Fruit fly (Drosophila melanogaster): ENCODE results near the gene CG4815.
A peak's percentile ranks its signal among the peaks of the same experiment; 100 is the strongest.

Gene CG4815

DNA sequence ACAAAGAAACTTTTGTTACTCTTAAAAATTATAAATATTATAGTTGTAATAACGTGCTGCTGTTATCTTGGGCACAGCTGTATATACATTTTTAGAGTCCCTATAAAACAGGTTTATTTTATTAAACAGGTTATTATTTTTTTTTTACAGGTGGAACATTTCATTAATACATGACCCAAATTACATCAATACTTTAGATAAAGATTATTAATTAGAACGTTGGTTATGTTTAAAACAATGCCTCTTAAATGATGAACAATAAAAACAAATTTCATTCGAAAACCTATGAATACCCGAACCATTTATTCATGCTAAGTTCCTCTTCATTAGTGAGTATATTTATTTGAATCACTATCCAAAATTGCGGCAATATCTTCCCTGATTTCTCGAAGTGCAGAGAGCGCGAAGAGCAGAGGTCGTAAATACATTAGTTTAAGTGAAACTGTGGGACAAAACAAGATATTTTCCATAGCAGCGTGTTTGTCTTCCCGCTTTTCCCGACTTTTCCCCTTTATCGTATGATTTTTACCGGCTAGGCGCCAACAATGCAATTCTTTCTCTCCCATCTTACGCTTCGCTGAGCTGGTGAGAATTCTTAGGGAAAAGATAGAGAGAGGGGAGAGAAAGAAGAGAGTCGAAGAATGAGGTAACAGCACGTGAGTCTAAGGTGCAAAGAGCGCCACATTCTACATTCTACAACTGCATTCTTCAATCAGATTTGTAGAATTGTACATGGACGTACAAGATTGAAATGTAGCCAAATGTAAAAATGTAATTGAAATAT is 1.7 kb downstream of the CG4815 start (continued):
- peak; percentile 47; the same call in 1 of the 3 replicates for TF ChIP-seq CG2199 (GFP tag; IDR thresholded peaks at IDR 0.05)
- peak; percentile 98 for TF ChIP-seq CG12769 (tag; optimal IDR thresholded peaks at IDR 0.05)
- TF ChIP-seq az2 (GFP tag; optimal IDR thresholded peaks at IDR 0.05) = peak; percentile 14
- TF ChIP-seq D (optimal IDR thresholded peaks at IDR 0.05) = no peak
- TF ChIP-seq D (GFP tag; optimal IDR thresholded peaks at IDR 0.05) = peak; percentile 24
- TF ChIP-seq Dll (GFP tag; IDR thresholded peaks at IDR 0.05; ENCODE audit: partially characterized antibody) = no peak
- TF ChIP-seq CG17829 (tag; optimal IDR thresholded peaks at IDR 0.05) = no peak
- TF ChIP-seq CG14965 (GFP tag; optimal IDR thresholded peaks at IDR 0.05; ENCODE audit: borderline replicate concordance) = no peak
- TF ChIP-seq CG15269 (tag; optimal IDR thresholded peaks at IDR 0.05) = peak; percentile 7
- no peak for TF ChIP-seq p53 (GFP tag; optimal IDR thresholded peaks at IDR 0.05)
- no peak for TF ChIP-seq pzg (GFP tag; optimal IDR thresholded peaks at IDR 0.05)
- TF ChIP-seq maf-S (GFP tag; optimal IDR thresholded peaks at IDR 0.05) = no peak
- TF ChIP-seq unc-4 (GFP tag; IDR thresholded peaks at IDR 0.05; ENCODE audit: partially characterized antibody) = no peak
- no peak for TF ChIP-seq Lpt (GFP tag; optimal IDR thresholded peaks at IDR 0.05)
- peak; percentile 52 for TF ChIP-seq Xbp1 (GFP tag; optimal IDR thresholded peaks at IDR 0.05)
- TF ChIP-seq twi (tag; optimal IDR thresholded peaks at IDR 0.05) = no peak
- TF ChIP-seq Six4 (GFP tag; optimal IDR thresholded peaks at IDR 0.05) = peak; percentile 37
- peak in 1 of 2 experiments; percentile 27 for TF ChIP-seq Hr78 (GFP tag; optimal IDR thresholded peaks at IDR 0.05)
- peak; percentile 41 for TF ChIP-seq ind (GFP tag; optimal IDR thresholded peaks at IDR 0.05)
- TF ChIP-seq sd (tag; optimal IDR thresholded peaks at IDR 0.05) = peak; percentile 49
- TF ChIP-seq Antp (GFP tag; optimal IDR thresholded peaks at IDR 0.05) = peak; percentile 33
- TF ChIP-seq CG2875 (GFP tag; optimal IDR thresholded peaks at IDR 0.05) = no peak
- TF ChIP-seq MBD-R2 (GFP tag; IDR thresholded peaks at IDR 0.05) = no peak
- TF ChIP-seq Med (GFP tag) = no peak
- TF ChIP-seq CG14441 (GFP tag; IDR thresholded peaks at IDR 0.05) = peak; percentile 58
- TF ChIP-seq z (GFP tag; IDR thresholded peaks at IDR 0.05) = no peak
- TF ChIP-seq ftz-f1 (GFP tag; optimal IDR thresholded peaks at IDR 0.05) = no peak
- TF ChIP-seq gsb-n (tag; optimal IDR thresholded peaks at IDR 0.05) = no peak
- peak; percentile 82 for TF ChIP-seq CG17361 (GFP tag; IDR thresholded peaks at IDR 0.05)
- 0 out of 2 replicates have a peak, but pooled peaks have one; percentile 37 for TF ChIP-seq gsb (GFP tag; IDR thresholded peaks at IDR 0.05)
- peak; percentile 46 for TF ChIP-seq CG2120 (GFP tag; optimal IDR thresholded peaks at IDR 0.05)
- peak; percentile 18 for TF ChIP-seq CG13424 (tag; optimal IDR thresholded peaks at IDR 0.05)
- TF ChIP-seq CG18011 (GFP tag; optimal IDR thresholded peaks at IDR 0.05) = no peak
- no peak for TF ChIP-seq CG5180 (GFP tag; optimal IDR thresholded peaks at IDR 0.05)
- TF ChIP-seq CG4328 (GFP tag; optimal IDR thresholded peaks at IDR 0.05) = no peak
- TF ChIP-seq CG17385 (GFP tag; optimal IDR thresholded peaks at IDR 0.05) = peak; percentile 8
- no peak for TF ChIP-seq Gsc (GFP tag; IDR thresholded peaks at IDR 0.05)
- TF ChIP-seq CG32767 (GFP tag; IDR thresholded peaks at IDR 0.05) = no peak
- TF ChIP-seq cato (GFP tag; optimal IDR thresholded peaks at IDR 0.05; ENCODE audit: borderline replicate concordance) = peak; percentile 38
- TF ChIP-seq Elba2 (GFP tag; optimal IDR thresholded peaks at IDR 0.05) = no peak
- no peak for TF ChIP-seq CG18764 (GFP tag; optimal IDR thresholded peaks at IDR 0.05)
- no peak for TF ChIP-seq CG4404 (GFP tag; IDR thresholded peaks at IDR 0.05)
- peak; percentile 12 for TF ChIP-seq Chrac-16 (GFP tag; optimal IDR thresholded peaks at IDR 0.05)
